Worm (Caenorhabditis elegans): ENCODE data around the gene klp-18.

klp-18 gene

DNA sequence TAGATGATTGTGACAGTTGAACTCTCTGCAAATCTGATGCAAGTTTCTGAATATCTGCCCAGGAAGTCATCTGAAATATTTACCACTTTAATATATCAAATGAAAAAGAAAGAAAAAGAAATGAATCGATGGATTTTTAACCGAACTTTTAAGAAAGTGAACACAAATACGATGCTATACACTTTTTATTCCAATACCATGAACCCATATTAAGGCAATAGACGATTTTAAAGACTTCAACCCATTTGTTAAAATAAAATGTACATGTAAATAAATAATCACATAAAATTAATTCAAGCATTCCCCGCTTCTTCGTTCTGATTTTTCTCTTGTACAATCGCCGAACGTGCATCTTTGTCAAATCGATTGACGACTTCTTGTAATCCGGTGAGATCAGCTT, 3.2 kb upstream of the klp-18 start, which contains the start of gene ufl-1:
Gene ufl-1 (minus strand): TSS at position 70 of the 400 bp plus-strand sequence.
- TF ChIP-seq unc-55 (GFP tag; optimal IDR thresholded peaks at IDR 0.05) (no peak), ceh-16 (tag; optimal IDR thresholded peaks at IDR 0.05) (no peak), C34F6.9 (tag; optimal IDR thresholded peaks at IDR 0.05) (no peak), nhr-129 (tag; optimal IDR thresholded peaks at IDR 0.05) (no peak), nhr-12 (tag; optimal IDR thresholded peaks at IDR 0.05) (no peak), F13H6.1 (tag; optimal IDR thresholded peaks at IDR 0.05) (no peak)

- TF ChIP-seq ztf-11 (tag; optimal IDR thresholded peaks at IDR 0.05) (no peak), lin-39 (tag; optimal IDR thresholded peaks at IDR 0.05) (no peak), nhr-10 (tag; optimal IDR thresholded peaks at IDR 0.05) (no peak), lin-13 (GFP tag; optimal IDR thresholded peaks at IDR 0.05) (no peak), lin-11 (tag; optimal IDR thresholded peaks at IDR 0.05) (no peak), ZK546.5 (tag; optimal IDR thresholded peaks at IDR 0.05) (no peak), unc-62 (GFP tag; optimal IDR thresholded peaks at IDR 0.05) (no peak), ztf-1 (GFP tag; conservative IDR thresholded peaks at IDR 0.05) (no peak), nhr-129 (tag; optimal IDR thresholded peaks at IDR 0.05) (no peak), R02D3.7 (tag; optimal IDR thresholded peaks at IDR 0.05) (no peak), gmeb-1 (tag; optimal IDR thresholded peaks at IDR 0.05) (no peak), zag-1 (tag; optimal IDR thresholded peaks at IDR 0.05) (no peak), F13H6.1 (tag; optimal IDR thresholded peaks at IDR 0.05) (no peak), unc-55 (GFP tag; optimal IDR thresholded peaks at IDR 0.05) (no peak), skn-1 (tag; optimal IDR thresholded peaks at IDR 0.05) (no peak), sem-4 (tag; optimal IDR thresholded peaks at IDR 0.05) (no peak), nhr-25 (tag; optimal IDR thresholded peaks at IDR 0.05) (no peak), peb-1 (tag; optimal IDR thresholded peaks at IDR 0.05) (no peak)
These were observed 3.4 kb downstream of the klp-18 start for ce11 chrIV:7043430-7043829.

- TF ChIP-seq mbf-1 (tag; optimal IDR thresholded peaks at IDR 0.05) (no peak), ztf-11 (tag; optimal IDR thresholded peaks at IDR 0.05) (no peak), elt-3 (tag; optimal IDR thresholded peaks at IDR 0.05) (no peak), nhr-77 (tag; optimal IDR thresholded peaks at IDR 0.05) (no peak), unc-62 (GFP tag; optimal IDR thresholded peaks at IDR 0.05) (no peak), elt-1 (tag; optimal IDR thresholded peaks at IDR 0.05) (no peak), fos-1 (tag; optimal IDR thresholded peaks at IDR 0.05) (peak; percentile 60), mab-5 (tag; optimal IDR thresholded peaks at IDR 0.05) (peak; percentile 38), nhr-6 (tag; optimal IDR thresholded peaks at IDR 0.05) (peak; percentile 53), aly-2 (tag; optimal IDR thresholded peaks at IDR 0.05) (no peak), sma-9 (GFP tag; optimal IDR thresholded peaks at IDR 0.05) (peak; percentile 89), sma-9 (tag; optimal IDR thresholded peaks at IDR 0.05) (no peak), sma-3 (GFP tag; optimal IDR thresholded peaks at IDR 0.05) (peak; percentile 57), peb-1 (tag; optimal IDR thresholded peaks at IDR 0.05) (no peak), skn-1 (tag; optimal IDR thresholded peaks at IDR 0.05) (no peak), ama-1 (optimal IDR thresholded peaks at IDR 0.05) (no peak), snpc-4 (tag; optimal IDR thresholded peaks at IDR 0.05) (peak; percentile 68), sem-4 (tag; optimal IDR thresholded peaks at IDR 0.05) (peak; percentile 70), R02D3.7 (tag; optimal IDR thresholded peaks at IDR 0.05) (peak; percentile 15), zag-1 (tag; optimal IDR thresholded peaks at IDR 0.05) (no peak), lin-11 (tag; optimal IDR thresholded peaks at IDR 0.05) (no peak), Y55F3AM.14 (GFP tag; optimal IDR thresholded peaks at IDR 0.05) (no peak), nhr-12 (tag; optimal IDR thresholded peaks at IDR 0.05) (no peak), unc-55 (GFP tag; optimal IDR thresholded peaks at IDR 0.05) (peak; percentile 83), ztf-1 (GFP tag; conservative IDR thresholded peaks at IDR 0.05) (no peak), ZK546.5 (tag; optimal IDR thresholded peaks at IDR 0.05) (no peak), alr-1 (tag; optimal IDR thresholded peaks at IDR 0.05) (no peak), gmeb-1 (tag; optimal IDR thresholded peaks at IDR 0.05) (peak; percentile 87), dmd-4 (tag; optimal IDR thresholded peaks at IDR 0.05) (peak; percentile 9), egl-27 (tag; optimal IDR thresholded peaks at IDR 0.05) (peak; percentile 24), F13H6.1 (tag; optimal IDR thresholded peaks at IDR 0.05) (peak; percentile 66), C34F6.9 (tag; optimal IDR thresholded peaks at IDR 0.05) (peak; percentile 96), nhr-21 (tag; optimal IDR thresholded peaks at IDR 0.05) (peak; percentile 53), nhr-25 (tag; optimal IDR thresholded peaks at IDR 0.05) (peak; percentile 69), unc-39 (tag; optimal IDR thresholded peaks at IDR 0.05) (no peak), nhr-129 (tag; optimal IDR thresholded peaks at IDR 0.05) (peak; percentile 67), nhr-11 (tag; optimal IDR thresholded peaks at IDR 0.05) (no peak), ceh-16 (tag; optimal IDR thresholded peaks at IDR 0.05) (peak; percentile 11), lsy-2 (tag; optimal IDR thresholded peaks at IDR 0.05) (peak; percentile 72 to 93), nhr-23 (tag; optimal IDR thresholded peaks at IDR 0.05) (no peak), blmp-1 (tag; optimal IDR thresholded peaks at IDR 0.05; ENCODE audit: insufficient read depth) (no peak), mdl-1 (tag; optimal IDR thresholded peaks at IDR 0.05) (no peak), lin-13 (GFP tag; optimal IDR thresholded peaks at IDR 0.05) (peak; percentile 59), nhr-10 (tag; optimal IDR thresholded peaks at IDR 0.05) (no peak), nhr-237 (tag; optimal IDR thresholded peaks at IDR 0.05) (no peak), ceh-82 (tag; optimal IDR thresholded peaks at IDR 0.05) (no peak), lin-39 (tag; optimal IDR thresholded peaks at IDR 0.05) (no peak)
These were observed 4.6 kb downstream of the klp-18 start, which contains the start of gene tin-9.1 for ce11 chrIV:7044552-7045139. tin-9.1 (minus strand) TSS chrIV:7044602.
